Fruit fly (Drosophila melanogaster) whole organism, embryonic: ENCODE results near the gene CG43407.

Source experiments
- B-H2 ChIP-seq: fragments of 200-800 bp; sonication (Bioruptor generic); optimal IDR thresholded peaks from 2 replicates; lab custom pipeline; 2018; ENCODE audit warnings: missing biosample characterization, mild to moderate bottlenecking, missing genetic modification characterization
- CG10209 ChIP-seq: fragments of 200-800 bp; sonication (Bioruptor generic); optimal IDR thresholded peaks from 3 replicates; lab custom pipeline; 2017; ENCODE audit warnings: missing biosample characterization, mild to moderate bottlenecking, missing genetic modification characterization, missing genetic modification reagents
- CG10321 ChIP-seq: fragments of 200-800 bp; sonication (Bioruptor generic); IDR thresholded peaks from 2 replicates; pipeline ENCODE4 v1.3.6; 2022; ENCODE audit warnings: missing biosample characterization, missing genetic modification characterization
- CG11398 ChIP-seq: fragments of 200-800 bp; sonication (Bioruptor generic); optimal IDR thresholded peaks from 2 replicates; lab custom pipeline; 2016; ENCODE audit warnings: missing biosample characterization, missing genetic modification characterization
- CG16863 ChIP-seq: fragments of 200-800 bp; sonication (Bioruptor generic); optimal IDR thresholded peaks from 3 replicates; lab custom pipeline; 2016; ENCODE audit warnings: missing biosample characterization, missing genetic modification characterization
- CG31441 ChIP-seq: fragments of 200-800 bp; sonication (Bioruptor generic); IDR thresholded peaks from 2 replicates; pipeline ENCODE4 v1.3.6; 2022; ENCODE audit warnings: missing biosample characterization, missing genetic modification characterization
- CG33213 ChIP-seq: fragments of 200-800 bp; sonication (Bioruptor generic); optimal IDR thresholded peaks from 3 replicates; lab custom pipeline; 2016; ENCODE audit warnings: missing biosample characterization, missing genetic modification characterization
- CG4617 ChIP-seq: fragments of 200-800 bp; sonication (Bioruptor generic); optimal IDR thresholded peaks from 3 replicates; lab custom pipeline; 2016; ENCODE audit warnings: missing biosample characterization, missing genetic modification characterization, borderline replicate concordance
- CG5180 ChIP-seq: fragments of 200-800 bp; sonication (Bioruptor generic); optimal IDR thresholded peaks from 3 replicates; lab custom pipeline; 2017; ENCODE audit warnings: missing biosample characterization, missing genetic modification characterization, mild to moderate bottlenecking, moderate library complexity, missing genetic modification reagents
- CG6813 ChIP-seq: fragments of 200-800 bp; sonication (Bioruptor generic); optimal IDR thresholded peaks from 2 replicates; lab custom pipeline; 2017; ENCODE audit warnings: missing biosample characterization, missing genetic modification characterization, mild to moderate bottlenecking, moderate library complexity, missing genetic modification reagents
- CG7928 ChIP-seq: fragments of 200-800 bp; sonication (Bioruptor generic); optimal IDR thresholded peaks from 2 replicates; lab custom pipeline; 2017; ENCODE audit warnings: missing biosample characterization, mild to moderate bottlenecking, missing genetic modification characterization
- Dip2 ChIP-seq: fragments of 200-800 bp; sonication (Bioruptor generic); IDR thresholded peaks from 2 replicates; pipeline ENCODE4 v1.3.6; 2022; ENCODE audit warnings: missing biosample characterization, missing genetic modification characterization
- Dip3 ChIP-seq: fragments of 200-800 bp; sonication (Bioruptor generic); optimal IDR thresholded peaks from 3 replicates; lab custom pipeline; 2016; ENCODE audit warnings: missing biosample characterization, missing genetic modification characterization
- Doc2 ChIP-seq: fragments of 200-800 bp; sonication (Bioruptor generic); IDR thresholded peaks from 2 replicates; pipeline ENCODE4 v1.3.6; 2022; ENCODE audit warnings: missing biosample characterization, missing genetic modification characterization
- E2f2 ChIP-seq: fragments of 200-800 bp; sonication (Bioruptor generic); IDR thresholded peaks from 2 replicates; pipeline ENCODE4 v1.3.6; 2022; ENCODE audit warnings: missing biosample characterization, missing genetic modification characterization
- HLH54F ChIP-seq: fragments of 200-800 bp; sonication (Bioruptor generic); optimal IDR thresholded peaks from 3 replicates; lab custom pipeline; 2016; ENCODE audit warnings: missing biosample characterization, missing genetic modification characterization
- MBD-R2 ChIP-seq: fragments of 200-800 bp; sonication (Bioruptor generic); IDR thresholded peaks from 2 replicates; pipeline ENCODE4 v1.3.6; 2022; ENCODE audit warnings: missing biosample characterization, missing genetic modification characterization
- NC2β ChIP-seq: fragments of 200-800 bp; sonication (Bioruptor generic); optimal IDR thresholded peaks from 2 replicates; lab custom pipeline; 2016; ENCODE audit warnings: missing biosample characterization, missing genetic modification characterization
- NK7.1 ChIP-seq: fragments of 200-800 bp; sonication (Bioruptor generic); optimal IDR thresholded peaks from 3 replicates; lab custom pipeline; 2016; ENCODE audit warnings: missing biosample characterization, missing genetic modification characterization
- Oli ChIP-seq: fragments of 200-800 bp; sonication (Bioruptor generic); optimal IDR thresholded peaks from 2 replicates; lab custom pipeline; 2018; ENCODE audit warnings: missing biosample characterization, mild to moderate bottlenecking, missing genetic modification characterization, moderate library complexity
- Spps ChIP-seq: fragments of 200-800 bp; sonication (Bioruptor generic); optimal IDR thresholded peaks from 2 replicates; lab custom pipeline; 2018; ENCODE audit warnings: missing biosample characterization, mild to moderate bottlenecking, missing genetic modification characterization
- bbx ChIP-seq: fragments of 200-800 bp; sonication (Bioruptor generic); IDR thresholded peaks from 2 replicates; pipeline ENCODE4 v1.3.6; 2022; ENCODE audit warnings: missing biosample characterization, missing genetic modification characterization; ENCODE audit not compliant: partially characterized antibody
- chn ChIP-seq: fragments of 200-800 bp; sonication (Bioruptor generic); optimal IDR thresholded peaks from 2 replicates; lab custom pipeline; 2016; ENCODE audit warnings: missing biosample characterization, missing genetic modification characterization
- croc ChIP-seq: fragments of 200-800 bp; sonication (Bioruptor generic); conservative IDR thresholded peaks from 3 replicates; pipeline ENCODE4 v1.3.6; 2022; ENCODE audit warnings: missing biosample characterization, missing genetic modification characterization
- dimm ChIP-seq: fragments of 200-800 bp; sonication (Bioruptor generic); IDR thresholded peaks from 2 replicates; pipeline ENCODE4 v1.3.6; 2022; ENCODE audit warnings: missing biosample characterization, missing genetic modification characterization
- fd102C ChIP-seq: fragments of 200-800 bp; sonication (Bioruptor generic); optimal IDR thresholded peaks from 2 replicates; lab custom pipeline; 2018; ENCODE audit warnings: missing biosample characterization, mild to moderate bottlenecking, missing genetic modification characterization, moderate library complexity
- fd3F ChIP-seq: fragments of 200-800 bp; sonication (Bioruptor generic); optimal IDR thresholded peaks from 2 replicates; lab custom pipeline; 2018; ENCODE audit warnings: missing biosample characterization, mild to moderate bottlenecking, missing genetic modification characterization, moderate library complexity
- grau ChIP-seq: fragments of 200-800 bp; optimal IDR thresholded peaks from 3 replicates; lab custom pipeline; 2019; ENCODE audit warnings: missing biosample characterization, mild to moderate bottlenecking, missing genetic modification characterization, moderate library complexity
- gsb ChIP-seq: fragments of 200-800 bp; sonication (Bioruptor generic); IDR thresholded peaks from 2 replicates; pipeline ENCODE4 v1.3.6; 2022; ENCODE audit warnings: missing biosample characterization, missing genetic modification characterization
- hb ChIP-seq: fragments of 200-800 bp; sonication (Bioruptor generic); IDR thresholded peaks from 3 replicates; pipeline ENCODE4 v1.3.6; 2022; ENCODE audit warnings: missing biosample characterization, missing genetic modification characterization; ENCODE audit not compliant: partially characterized antibody
- jigr1 ChIP-seq: fragments of 200-800 bp; sonication (Bioruptor generic); IDR thresholded peaks from 3 replicates; pipeline ENCODE4 v1.3.6; 2022; ENCODE audit warnings: missing biosample characterization, missing genetic modification characterization
- lmd ChIP-seq: fragments of 200-800 bp; sonication (Bioruptor generic); IDR thresholded peaks from 2 replicates; pipeline ENCODE4 v1.3.6; 2022; ENCODE audit warnings: missing biosample characterization, missing genetic modification characterization
- nerfin-2 ChIP-seq: fragments of 200-800 bp; sonication (Bioruptor generic); IDR thresholded peaks from 2 replicates; pipeline ENCODE4 v1.3.6; 2022; ENCODE audit warnings: missing biosample characterization, missing genetic modification characterization; ENCODE audit not compliant: partially characterized antibody
- oc ChIP-seq: fragments of 200-800 bp; sonication (Bioruptor generic); optimal IDR thresholded peaks from 2 replicates; lab custom pipeline; 2018; ENCODE audit warnings: missing biosample characterization, mild to moderate bottlenecking, missing genetic modification characterization, moderate library complexity
- otp ChIP-seq: fragments of 200-800 bp; sonication (Bioruptor generic); IDR thresholded peaks from 3 replicates; pipeline ENCODE4, ENCODE4 v1.3.6; 2022; ENCODE audit warnings: missing biosample characterization, missing genetic modification characterization
- p53 ChIP-seq: fragments of 200-800 bp; sonication (Bioruptor generic); optimal IDR thresholded peaks from 2 replicates; lab custom pipeline; 2016; ENCODE audit warnings: missing biosample characterization, missing genetic modification characterization
- phol ChIP-seq: fragments of 200-800 bp; sonication (Bioruptor generic); optimal IDR thresholded peaks from 3 replicates; lab custom pipeline; 2018; ENCODE audit warnings: missing biosample characterization, mild to moderate bottlenecking, missing genetic modification characterization, moderate library complexity
- rib ChIP-seq: fragments of 200-800 bp; sonication (Bioruptor generic); IDR thresholded peaks from 2 replicates; pipeline ENCODE4 v1.3.6; 2022; ENCODE audit warnings: missing biosample characterization, missing genetic modification characterization
- salm ChIP-seq: fragments of 200-800 bp; sonication (Bioruptor generic); optimal IDR thresholded peaks from 2 replicates; lab custom pipeline; 2018; ENCODE audit warnings: missing biosample characterization, mild to moderate bottlenecking, missing genetic modification characterization
- scrt ChIP-seq: fragments of 200-800 bp; sonication (Bioruptor generic); optimal IDR thresholded peaks from 2 replicates; lab custom pipeline; 2018; ENCODE audit warnings: missing biosample characterization, mild to moderate bottlenecking, missing genetic modification characterization, moderate library complexity
- sd ChIP-seq: fragments of 200-800 bp; sonication (Bioruptor generic); optimal IDR thresholded peaks from 3 replicates; lab custom pipeline; 2018; ENCODE audit warnings: missing biosample characterization, mild to moderate bottlenecking, missing genetic modification characterization, moderate library complexity
- sna ChIP-seq: fragments of 200-800 bp; sonication (Bioruptor generic); IDR thresholded peaks from 2 replicates; pipeline ENCODE4 v1.3.6; 2022; ENCODE audit warnings: missing biosample characterization, missing genetic modification characterization; ENCODE audit not compliant: partially characterized antibody
- sqz ChIP-seq: fragments of 200-800 bp; sonication (Bioruptor generic); optimal IDR thresholded peaks from 3 replicates; lab custom pipeline; 2018; ENCODE audit warnings: missing biosample characterization, mild to moderate bottlenecking, missing genetic modification characterization
- stc ChIP-seq: fragments of 200-800 bp; sonication (Bioruptor generic); IDR thresholded peaks from 2 replicates; pipeline ENCODE4 v1.3.6; 2022; ENCODE audit warnings: missing biosample characterization, missing genetic modification characterization
- stwl ChIP-seq: fragments of 200-800 bp; sonication (Bioruptor generic); optimal IDR thresholded peaks from 3 replicates; lab custom pipeline; 2018; ENCODE audit warnings: missing biosample characterization, mild to moderate bottlenecking, missing genetic modification characterization, moderate library complexity
- vfl ChIP-seq: fragments of 200-800 bp; sonication (Bioruptor generic); optimal IDR thresholded peaks from 2 replicates; lab custom pipeline; 2016; ENCODE audit warnings: missing biosample characterization, missing genetic modification characterization
- z ChIP-seq: fragments of 200-800 bp; sonication (Bioruptor generic); IDR thresholded peaks from 3 replicates; pipeline ENCODE4 v1.3.6; 2022; ENCODE audit warnings: missing biosample characterization, missing genetic modification characterization
- zen ChIP-seq: fragments of 200-800 bp; sonication (Bioruptor generic); optimal IDR thresholded peaks from 3 replicates; lab custom pipeline; 2018; ENCODE audit warnings: missing biosample characterization, mild to moderate bottlenecking, missing genetic modification characterization, moderate library complexity
- zf30C ChIP-seq: fragments of 200-800 bp; sonication (Bioruptor generic); optimal IDR thresholded peaks from 3 replicates; lab custom pipeline; 2018; ENCODE audit warnings: missing biosample characterization, mild to moderate bottlenecking, missing genetic modification characterization

Gene CG43407

DNA sequence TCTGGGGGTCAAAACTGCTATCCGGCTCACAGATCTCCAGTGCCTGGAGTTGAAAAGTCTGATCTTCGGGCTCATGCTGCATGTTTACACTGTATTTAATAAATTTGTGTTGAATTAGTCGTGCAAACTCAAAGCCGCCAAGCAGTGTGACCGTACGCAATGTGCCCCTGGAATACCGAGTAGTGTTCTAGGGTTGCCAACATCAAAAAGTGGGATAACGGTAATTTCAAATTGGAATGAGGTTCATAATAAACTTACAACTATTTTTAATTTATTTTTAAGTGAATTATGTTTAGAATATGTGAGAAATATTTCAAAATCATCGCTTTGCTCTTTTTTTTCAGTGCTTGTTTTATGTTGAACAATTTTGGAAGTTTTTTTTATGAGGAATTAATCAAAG lies 47.0 kb upstream of the CG43407 start, which contains the start of gene Gem2 (continued):
- no peak for TF ChIP-seq CG5180 (GFP tag; lab: Kevin White, UChicago)

- TF ChIP-seq Dip3 (GFP tag; lab: Kevin White, UChicago) (peak; percentile 27), CG7928 (GFP tag; lab: Kevin White, UChicago) (peak; percentile 0), vfl (GFP tag; lab: Kevin White, UChicago) (no peak), CG6813 (GFP tag; lab: Kevin White, UChicago) (no peak), hb (GFP tag; lab: Robert Waterston, UW) (no peak), fd3F (peak; percentile 67), nerfin-2 (no peak), scrt (GFP tag; lab: Kevin White, UChicago) (no peak), CG31441 (GFP tag; lab: Robert Waterston, UW) (peak; percentile 62), jigr1 (GFP tag; lab: Robert Waterston, UW) (0 out of 3 replicates have a peak, but pooled peaks have one; percentile 26), B-H2 (GFP tag; lab: Kevin White, UChicago) (peak; percentile 64), dimm (GFP tag; lab: Robert Waterston, UW) (0 out of 2 replicates have a peak, but pooled peaks have one; percentile 25), z (GFP tag; lab: Robert Waterston, UW) (no peak), chn (no peak), CG4617 (peak; percentile 46), salm (tag; lab: Kevin White, UChicago) (peak; percentile 33), gsb (no peak), sna (no peak), Doc2 (GFP tag; lab: Robert Waterston, UW) (no peak), Dip2 (GFP tag; lab: Robert Waterston, UW) (no peak), croc (0 out of 3 replicates have a peak, but pooled peaks have one; percentile 14), p53 (GFP tag; lab: Kevin White, UChicago) (no peak), grau (peak; percentile 78), rib (GFP tag; lab: Robert Waterston, UW) (0 out of 2 replicates have a peak, but pooled peaks have one; percentile 26), CG33213 (GFP tag; lab: Kevin White, UChicago) (no peak), zf30C (GFP tag; lab: Kevin White, UChicago) (peak; percentile 74), phol (tag; lab: Kevin White, UChicago) (peak; percentile 59), stwl (tag; lab: Kevin White, UChicago) (peak; percentile 7), lmd (GFP tag; lab: Robert Waterston, UW) (peak; percentile 59), CG10321 (no peak), sd (tag; lab: Kevin White, UChicago) (no peak), E2f2 (peak; percentile 66), NK7.1 (no peak), CG16863 (GFP tag; lab: Kevin White, UChicago) (peak; percentile 8), stc (GFP tag; lab: Robert Waterston, UW) (0 out of 2 replicates have a peak, but pooled peaks have one; percentile 32), zen (tag; lab: Kevin White, UChicago) (no peak), bbx (GFP tag; lab: Robert Waterston, UW) (no peak), sqz (no peak), Spps (peak; percentile 21), otp (GFP tag; lab: Robert Waterston, UW) (no peak), CG11398 (GFP tag; lab: Kevin White, UChicago) (no peak), Oli (tag; lab: Kevin White, UChicago) (peak; percentile 62), fd102C (GFP tag; lab: Kevin White, UChicago) (no peak), NC2β (no peak), oc (tag; lab: Kevin White, UChicago) (peak; percentile 29), CG10209 (GFP tag; lab: Kevin White, UChicago) (peak; percentile 67), MBD-R2 (GFP tag; lab: Robert Waterston, UW) (peak; percentile 67), HLH54F (GFP tag; lab: Kevin White, UChicago) (peak; percentile 36)
These were observed 44.5 kb upstream of the CG43407 start, which contains the start of the genes Naxd and CG14079 for dm6 chr3L:19097665-19098082. TSS of gene Naxd (minus strand) at chr3L:19097709. TSS of gene CG14079 (plus strand) at chr3L:19097999.
